Worm (Caenorhabditis elegans) whole organism, L1 larva: ENCODE data around the gene M02F4.2.

Experiments used
- aha-1 ChIP-seq: fragments of 150-350 bp; optimal IDR thresholded peaks from 2 replicates; lab custom pipeline; 2014; ENCODE audit warnings: missing biosample characterization, missing genetic modification characterization
- alr-1 ChIP-seq: fragments of 200-800 bp; sonication (Bioruptor generic); optimal IDR thresholded peaks from 2 replicates; lab custom pipeline; 2018; ENCODE audit warnings: borderline replicate concordance, mild to moderate bottlenecking, missing genetic modification characterization, missing compliant biosample characterization
- aly-2 ChIP-seq: fragments of 150-350 bp; optimal IDR thresholded peaks from 2 replicates; lab custom pipeline; 2014; ENCODE audit warnings: missing biosample characterization, missing genetic modification characterization
- ceh-90 ChIP-seq: sonication (generic microtip); optimal IDR thresholded peaks from 2 replicates; lab custom pipeline; 2016; ENCODE audit warnings: missing genetic modification characterization, missing compliant biosample characterization
- dpl-1 ChIP-seq, 3 experiments: fragments of 150-350 bp in 2 of 3; sonication (generic microtip) in 1 of 3; optimal IDR thresholded peaks; 2 replicates each; lab custom pipeline; 2014 to 2017; ENCODE audit warnings: missing biosample characterization in 3 of 3, missing genetic modification characterization in 3 of 3, missing genetic modification reagents in 3 of 3
- egl-13 ChIP-seq: sonication (generic microtip); optimal IDR thresholded peaks from 2 replicates; lab custom pipeline; 2016; ENCODE audit warnings: missing genotype, missing genetic modification reagents, missing genetic modification characterization, missing compliant biosample characterization
- egl-27 ChIP-seq, 2 experiments: fragments of 150-350 bp in 1 of 2; sonication (generic microtip); optimal IDR thresholded peaks; 3 replicates each; lab custom pipeline; 2017 to 2018; ENCODE audit warnings: missing biosample characterization in 2 of 2, missing genetic modification characterization in 2 of 2, missing genetic modification reagents in 2 of 2
- elt-3 ChIP-seq, 6 experiments: fragments of 150-350 bp in 1 of 6; sonication (generic microtip); optimal IDR thresholded peaks; 2 replicates each; lab custom pipeline; 2017 to 2018; ENCODE audit warnings: missing biosample characterization in 6 of 6, missing genetic modification characterization in 6 of 6, inconsistent platforms in 1 of 6
- ets-5 ChIP-seq: fragments of 200-800 bp; sonication (Bioruptor generic); IDR thresholded peaks from 2 replicates; pipeline ENCODE4 v1.3.6; 2022; ENCODE audit warnings: missing genetic modification characterization, missing compliant biosample characterization
- grh-1 ChIP-seq: fragments of 200-800 bp; sonication (Bioruptor generic); IDR thresholded peaks from 2 replicates; pipeline ENCODE4 v1.3.6; 2022; ENCODE audit warnings: missing genetic modification reagents, missing genetic modification characterization, missing compliant biosample characterization
- hlh-4 ChIP-seq: sonication (generic microtip); optimal IDR thresholded peaks from 2 replicates; lab custom pipeline; 2016; ENCODE audit warnings: mild to moderate bottlenecking, missing genetic modification characterization, missing compliant biosample characterization
- isw-1 ChIP-seq: fragments of 200-800 bp; sonication (Bioruptor generic); IDR thresholded peaks from 2 replicates; pipeline ENCODE4 v1.3.6; 2022; ENCODE audit warnings: missing genetic modification characterization, missing compliant biosample characterization
- lin-13 ChIP-seq: fragments of 150-350 bp; optimal IDR thresholded peaks from 2 replicates; lab custom pipeline; 2014; ENCODE audit warnings: missing biosample characterization, missing genetic modification reagents, missing genetic modification characterization
- lin-14 ChIP-seq: fragments of 200-800 bp; sonication (Bioruptor generic); optimal IDR thresholded peaks from 2 replicates; lab custom pipeline; 2018; ENCODE audit warnings: mild to moderate bottlenecking, missing genetic modification characterization, moderate library complexity, missing compliant biosample characterization
- lin-35 ChIP-seq, 2 experiments: fragments of 150-350 bp; optimal IDR thresholded peaks; 2 replicates each; lab custom pipeline; 2014; ENCODE audit warnings: missing biosample characterization in 2 of 2, missing genetic modification characterization in 2 of 2, missing genetic modification reagents in 2 of 2
- mab-9 ChIP-seq: fragments of 200-800 bp; sonication (Bioruptor generic); IDR thresholded peaks from 2 replicates; pipeline ENCODE4 v1.3.6; 2022; ENCODE audit warnings: missing genetic modification reagents, missing genetic modification characterization, missing compliant biosample characterization
- mdl-1 ChIP-seq, 2 experiments: fragments of 150-350 bp; optimal IDR thresholded peaks; 2 replicates each; lab custom pipeline; 2014 to 2017; ENCODE audit warnings: missing biosample characterization in 2 of 2, missing genetic modification characterization in 2 of 2, inconsistent platforms in 1 of 2
- mef-2 ChIP-seq: fragments of 150-350 bp; optimal IDR thresholded peaks from 2 replicates; lab custom pipeline; 2014; ENCODE audit warnings: missing biosample characterization, missing genetic modification characterization
- nhr-12 ChIP-seq: sonication (generic microtip); optimal IDR thresholded peaks from 2 replicates; lab custom pipeline; 2017; ENCODE audit warnings: missing biosample characterization, missing genetic modification characterization
- nhr-19 ChIP-seq: fragments of 200-800 bp; sonication (Bioruptor generic); conservative IDR thresholded peaks from 2 replicates; pipeline ENCODE4 v1.3.6; 2022; ENCODE audit warnings: missing genetic modification characterization, missing compliant biosample characterization
- nhr-20 ChIP-seq: sonication (generic microtip); optimal IDR thresholded peaks from 2 replicates; lab custom pipeline; 2016; ENCODE audit warnings: mild to moderate bottlenecking, missing genetic modification characterization, missing compliant biosample characterization
- nhr-71 ChIP-seq: sonication (generic microtip); optimal IDR thresholded peaks from 2 replicates; lab custom pipeline; 2016; ENCODE audit warnings: mild to moderate bottlenecking, missing genetic modification characterization, moderate library complexity, missing compliant biosample characterization
- nhr-76 ChIP-seq: sonication (generic microtip); optimal IDR thresholded peaks from 2 replicates; lab custom pipeline; 2017; ENCODE audit warnings: missing biosample characterization, missing genetic modification characterization
- nhr-77 ChIP-seq: fragments of 150-350 bp; optimal IDR thresholded peaks from 2 replicates; lab custom pipeline; 2014; ENCODE audit warnings: missing biosample characterization, missing genetic modification characterization
- nhr-85 ChIP-seq: sonication (generic microtip); peaks from one replicate; lab custom pipeline; 2016; ENCODE audit warnings: missing genetic modification characterization, inconsistent platforms, missing compliant biosample characterization
- pag-3 ChIP-seq: sonication (generic microtip); optimal IDR thresholded peaks from 2 replicates; lab custom pipeline; 2017; ENCODE audit warnings: missing genetic modification characterization, mild to moderate bottlenecking, missing compliant biosample characterization, antibody characterized with exemption, borderline replicate concordance; ENCODE audit not compliant: insufficient read depth
- pax-3 ChIP-seq: fragments of 200-800 bp; sonication (Bioruptor generic); optimal IDR thresholded peaks from 2 replicates; lab custom pipeline; 2018; ENCODE audit warnings: mild to moderate bottlenecking, missing genetic modification characterization, moderate library complexity, missing compliant biosample characterization
- pqm-1 ChIP-seq: sonication (generic microtip); optimal IDR thresholded peaks from 3 replicates; lab custom pipeline; 2017; ENCODE audit warnings: missing biosample characterization, missing genetic modification characterization
- snpc-4 ChIP-seq: fragments of 150-350 bp; optimal IDR thresholded peaks from 2 replicates; lab custom pipeline; 2014; ENCODE audit warnings: missing biosample characterization, missing genetic modification characterization
- snu-23 ChIP-seq: sonication (generic microtip); optimal IDR thresholded peaks from 2 replicates; lab custom pipeline; 2016; ENCODE audit warnings: missing genetic modification characterization, missing compliant biosample characterization
- sox-4 ChIP-seq: sonication (generic microtip); optimal IDR thresholded peaks from 2 replicates; lab custom pipeline; 2016; ENCODE audit warnings: missing genetic modification characterization, missing compliant biosample characterization
- sup-37 ChIP-seq: fragments of 200-800 bp; sonication (Bioruptor generic); optimal IDR thresholded peaks from 2 replicates; lab custom pipeline; 2018; ENCODE audit warnings: mild to moderate bottlenecking, missing genetic modification characterization, missing compliant biosample characterization
- tbx-2 ChIP-seq: sonication (generic microtip); optimal IDR thresholded peaks from 2 replicates; lab custom pipeline; 2016; ENCODE audit warnings: missing genetic modification characterization, missing compliant biosample characterization
- unc-130 ChIP-seq: fragments of 150-350 bp; optimal IDR thresholded peaks from 2 replicates; lab custom pipeline; 2017; ENCODE audit warnings: missing biosample characterization, missing genetic modification characterization, inconsistent platforms
- unc-30 ChIP-seq: sonication (generic microtip); optimal IDR thresholded peaks from 2 replicates; lab custom pipeline; 2017; ENCODE audit warnings: missing biosample characterization, missing genetic modification characterization
- unc-62 ChIP-seq: fragments of 150-350 bp; optimal IDR thresholded peaks from 2 replicates; lab custom pipeline; 2014; ENCODE audit warnings: missing biosample characterization, missing genetic modification reagents, missing genetic modification characterization
- unc-86 ChIP-seq: sonication (generic microtip); optimal IDR thresholded peaks from 2 replicates; lab custom pipeline; 2016; ENCODE audit warnings: missing genetic modification characterization, missing compliant biosample characterization
- unc-98 ChIP-seq: fragments of 200-800 bp; sonication (Bioruptor generic); IDR thresholded peaks from 2 replicates; pipeline ENCODE4 v1.3.6; 2022; ENCODE audit warnings: missing genetic modification characterization, missing compliant biosample characterization
- ztf-11 ChIP-seq, 2 experiments: sonication (generic microtip); optimal IDR thresholded peaks; 2 replicates each; lab custom pipeline; 2016 to 2017; ENCODE audit warnings: missing genetic modification characterization in 2 of 2, missing biosample characterization in 1 of 2, missing compliant biosample characterization in 1 of 2

Gene M02F4.2

DNA sequence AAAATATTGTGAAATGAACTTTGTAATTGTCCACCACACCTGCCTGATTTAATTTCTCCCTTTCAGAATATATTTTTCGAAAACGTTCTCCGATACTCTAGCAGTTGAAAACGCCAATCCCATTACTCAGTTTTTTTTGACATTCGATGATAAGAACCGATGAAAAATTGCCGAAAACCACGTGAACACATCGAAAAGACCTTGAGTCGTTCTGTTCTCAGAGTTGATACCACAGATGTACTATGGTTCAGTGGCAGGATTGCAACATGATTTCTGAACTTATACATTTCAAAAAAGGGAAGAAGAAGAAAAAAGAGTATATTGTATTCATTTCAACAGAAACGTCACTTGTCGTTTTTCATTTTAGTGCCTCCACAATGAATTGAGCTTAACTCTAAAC, 14.1 kb downstream of the M02F4.2 start (continued):
- TF ChIP-seq grh-1 (GFP tag; lab: Robert Waterston, UW) (no peak), tbx-2 (tag; lab: Kevin White, UChicago) (peak; percentile 16), lin-35 (GFP tag; optimal IDR thresholded peaks at IDR 0.05; lab: Kevin White, UChicago) (peak in 1 of 2 experiments; percentile 28), isw-1 (GFP tag; lab: Robert Waterston, UW) (no peak), sox-4 (tag; lab: Kevin White, UChicago) (no peak), elt-3 (tag; optimal IDR thresholded peaks at IDR 0.05; lab: Kevin White, UChicago) (peak in 2 of 6 experiments; percentile 26 to 94), mab-9 (GFP tag; lab: Robert Waterston, UW) (no peak), snu-23 (GFP tag; lab: Kevin White, UChicago) (peak; percentile 40), nhr-71 (tag; lab: Kevin White, UChicago) (peak; percentile 48), unc-98 (no peak), nhr-19 (GFP tag; lab: Robert Waterston, UW) (no peak), nhr-20 (tag; lab: Kevin White, UChicago) (peak; percentile 60), snpc-4 (tag; lab: Kevin White, UChicago) (no peak), pag-3 (tag; lab: Kevin White, UChicago) (no peak), lin-14 (peak; percentile 38), unc-30 (no peak), mdl-1 (tag; optimal IDR thresholded peaks at IDR 0.05; lab: Kevin White, UChicago) (peak in 1 of 2 experiments; percentile 24), dpl-1 (GFP tag; optimal IDR thresholded peaks at IDR 0.05; lab: Kevin White, UChicago) (no peak), nhr-12 (tag; lab: Kevin White, UChicago) (no peak), mef-2 (tag; lab: Kevin White, UChicago) (no peak), aly-2 (tag; lab: Kevin White, UChicago) (no peak), unc-62 (no peak), aha-1 (tag; lab: Kevin White, UChicago) (no peak), sup-37 (GFP tag; lab: Kevin White, UChicago) (no peak), alr-1 (tag; lab: Kevin White, UChicago) (no peak), lin-13 (GFP tag; lab: Kevin White, UChicago) (no peak), hlh-4 (tag; lab: Kevin White, UChicago) (no peak), egl-27 (tag; optimal IDR thresholded peaks at IDR 0.05; lab: Kevin White, UChicago) (no peak), ceh-90 (tag; lab: Kevin White, UChicago) (no peak)

DNA sequence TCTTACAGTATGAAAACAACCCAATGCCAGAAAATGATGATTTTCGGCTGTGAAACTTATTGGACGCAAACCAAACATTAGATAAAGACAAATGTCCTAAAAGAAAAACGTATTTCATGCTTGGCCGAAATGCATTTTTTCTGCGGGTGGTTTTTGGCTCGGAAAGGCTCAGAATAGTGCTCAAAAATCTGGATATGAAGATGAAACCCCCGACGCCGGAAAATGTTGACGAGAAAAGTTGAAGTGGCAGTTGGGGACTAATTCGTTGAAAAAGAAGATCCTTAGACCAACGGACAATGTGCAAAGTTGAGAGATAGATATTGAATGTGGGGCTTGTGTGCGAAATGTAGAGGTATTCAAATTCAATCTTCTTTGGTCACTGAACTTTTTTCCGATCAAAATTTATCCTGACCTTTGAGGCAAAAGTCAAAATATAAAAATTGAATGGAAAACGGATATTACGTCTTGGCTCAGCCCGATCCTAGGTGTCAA, 15.6 kb downstream of the M02F4.2 start, which contains the start of gene flp-18:
Gene flp-18 (minus strand): TSS at position 51 of the 492 bp plus-strand sequence.
- no peak for TF ChIP-seq nhr-12 (tag; lab: Kevin White, UChicago)
- TF ChIP-seq lin-35 (GFP tag; optimal IDR thresholded peaks at IDR 0.05; lab: Kevin White, UChicago), result no peak
- TF ChIP-seq nhr-76 (tag; lab: Kevin White, UChicago), result no peak
- no peak for TF ChIP-seq ztf-11 (tag; optimal IDR thresholded peaks at IDR 0.05; lab: Kevin White, UChicago)
- TF ChIP-seq snpc-4 (tag; lab: Kevin White, UChicago), result no peak
- no peak for TF ChIP-seq unc-130
- TF ChIP-seq pqm-1 (tag; lab: Kevin White, UChicago), result no peak
- no peak for TF ChIP-seq nhr-85
- no peak for TF ChIP-seq nhr-77 (tag; lab: Kevin White, UChicago)
- TF ChIP-seq aha-1 (tag; lab: Kevin White, UChicago), result no peak
- TF ChIP-seq ets-5, result no peak
- no peak for TF ChIP-seq unc-86
- TF ChIP-seq nhr-19 (GFP tag; lab: Robert Waterston, UW), result no peak
- TF ChIP-seq pax-3, result no peak
- no peak for TF ChIP-seq alr-1 (tag; lab: Kevin White, UChicago)
- no peak for TF ChIP-seq egl-13 (tag; lab: Kevin White, UChicago)
- TF ChIP-seq, all 84 proteins: peak for 0
